Fruit fly (Drosophila melanogaster): ENCODE results near the gene CG4597.

The CG4597 gene

dm6 chr3L:5154917-5155613 lies 25.8 kb downstream of the CG4597 start (continued):
- TF ChIP-seq Sox102F (GFP tag; optimal IDR thresholded peaks at IDR 0.05) (no peak), esn (GFP tag; optimal IDR thresholded peaks at IDR 0.05) (peak; percentile 76), Eip93F (GFP tag; optimal IDR thresholded peaks at IDR 0.05) (no peak), CG3032 (tag; optimal IDR thresholded peaks at IDR 0.05) (peak; percentile 20), OdsH (GFP tag; optimal IDR thresholded peaks at IDR 0.05) (no peak), ss (GFP tag; optimal IDR thresholded peaks at IDR 0.05) (peak in 1 of 2 experiments; percentile 54), CG8319 (GFP tag; optimal IDR thresholded peaks at IDR 0.05) (peak; percentile 32), Ets21C (GFP tag; optimal IDR thresholded peaks at IDR 0.05) (no peak), CG3919 (GFP tag; optimal IDR thresholded peaks at IDR 0.05) (no peak), Hr39 (GFP tag; optimal IDR thresholded peaks at IDR 0.05) (no peak), CG6854 (GFP tag; optimal IDR thresholded peaks at IDR 0.05) (no peak), dsx (GFP tag; optimal IDR thresholded peaks at IDR 0.05; ENCODE audit: poor library complexity, severe bottlenecking) (no peak), topi (GFP tag; optimal IDR thresholded peaks at IDR 0.05) (no peak), CG1621 (tag; optimal IDR thresholded peaks at IDR 0.05) (no peak), dac (GFP tag; optimal IDR thresholded peaks at IDR 0.05) (no peak), fd85E (GFP tag; optimal IDR thresholded peaks at IDR 0.05) (no peak)

DNA sequence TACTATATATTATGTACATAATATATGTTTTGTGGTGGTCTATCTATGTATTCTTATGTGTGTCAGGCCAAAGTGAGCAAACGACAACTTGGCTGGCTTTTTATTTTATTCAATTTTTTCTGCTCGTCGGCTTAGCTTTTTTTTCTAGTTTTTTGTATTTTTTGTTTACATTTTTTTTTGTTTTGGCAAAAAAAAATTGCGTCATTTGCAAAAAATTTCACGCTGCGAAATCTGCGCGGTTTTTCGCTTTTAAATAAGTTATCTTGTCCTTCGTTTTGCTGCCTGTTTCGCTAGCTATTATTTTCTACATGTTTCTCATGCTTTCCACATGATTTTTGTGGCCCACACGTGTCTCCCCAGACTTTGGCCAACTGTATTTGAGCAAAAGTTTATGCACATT lies 43.2 kb downstream of the CG4597 start:
- no peak for TF ChIP-seq Hr4 (GFP tag; optimal IDR thresholded peaks at IDR 0.05)
- TF ChIP-seq fkh (GFP tag; optimal IDR thresholded peaks at IDR 0.05) = no peak
- TF ChIP-seq acj6 (GFP tag; optimal IDR thresholded peaks at IDR 0.05) = no peak
- TF ChIP-seq spab (GFP tag; optimal IDR thresholded peaks at IDR 0.05) = no peak
- no peak for TF ChIP-seq svp (GFP tag)
- no peak for TF ChIP-seq Sox14 (GFP tag; optimal IDR thresholded peaks at IDR 0.05)
- no peak for TF ChIP-seq cyc (GFP tag; optimal IDR thresholded peaks at IDR 0.05)
- no peak for TF ChIP-seq CG16779 (tag; optimal IDR thresholded peaks at IDR 0.05)
- no peak for TF ChIP-seq ss (GFP tag; optimal IDR thresholded peaks at IDR 0.05)
- TF ChIP-seq CG3032 (tag; optimal IDR thresholded peaks at IDR 0.05) = no peak
- TF ChIP-seq dsx (GFP tag; optimal IDR thresholded peaks at IDR 0.05; ENCODE audit: poor library complexity, severe bottlenecking) = no peak
- no peak for TF ChIP-seq Smox (GFP tag; optimal IDR thresholded peaks at IDR 0.05)
- TF ChIP-seq CG15336 (GFP tag; IDR thresholded peaks at IDR 0.05) = no peak
- no peak for TF ChIP-seq Eip78C (GFP tag)
- no peak for TF ChIP-seq net (GFP tag; optimal IDR thresholded peaks at IDR 0.05)
- no peak for TF ChIP-seq CG10631 (GFP tag; optimal IDR thresholded peaks at IDR 0.05)
- TF ChIP-seq CG8119 (GFP tag; IDR thresholded peaks at IDR 0.05) = no peak
- no peak for TF ChIP-seq CG11294 (GFP tag; IDR thresholded peaks at IDR 0.05)

DNA sequence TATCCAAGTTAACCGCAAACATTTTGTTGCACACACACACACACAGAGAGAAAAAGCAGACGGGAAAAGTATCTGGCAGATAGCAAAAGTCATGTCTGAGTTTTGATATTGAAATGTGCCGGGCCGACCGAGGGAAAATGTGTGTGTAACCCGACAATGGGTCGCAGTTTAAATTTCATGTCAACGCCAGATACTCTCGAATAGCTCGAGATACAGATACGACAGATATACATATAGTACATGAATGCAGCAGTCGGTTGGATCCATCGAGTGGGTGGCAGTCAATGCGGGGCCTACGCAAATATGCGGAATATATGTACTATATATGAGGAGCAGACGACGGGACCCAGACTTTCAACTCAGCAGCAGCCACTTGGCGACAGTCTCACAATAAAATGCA lies 46.8 kb downstream of the CG4597 start:
- TF ChIP-seq CG6163 (GFP tag; IDR thresholded peaks at IDR 0.05) (0 out of 3 replicates have a peak, but pooled peaks have one; percentile 19), achi (GFP tag; optimal IDR thresholded peaks at IDR 0.05) (peak; percentile 3), CG9139 (GFP tag; optimal IDR thresholded peaks at IDR 0.05) (no peak), CG31627 (GFP tag; optimal IDR thresholded peaks at IDR 0.05) (no peak), Ets96B (tag; optimal IDR thresholded peaks at IDR 0.05) (no peak), CG32006 (GFP tag; optimal IDR thresholded peaks at IDR 0.05) (no peak), net (GFP tag; optimal IDR thresholded peaks at IDR 0.05) (peak; percentile 24), Lpt (GFP tag; optimal IDR thresholded peaks at IDR 0.05) (peak; percentile 21), Eip78C (GFP tag) (peak; percentile 71), CG10669 (GFP tag; optimal IDR thresholded peaks at IDR 0.05) (peak; percentile 5), Hr39 (GFP tag; optimal IDR thresholded peaks at IDR 0.05) (no peak), fd85E (GFP tag; optimal IDR thresholded peaks at IDR 0.05) (no peak), CG6792 (GFP tag; optimal IDR thresholded peaks at IDR 0.05) (no peak), spab (GFP tag; optimal IDR thresholded peaks at IDR 0.05) (peak; percentile 12), CG6808 (GFP tag; optimal IDR thresholded peaks at IDR 0.05) (no peak), eg (GFP tag; IDR thresholded peaks at IDR 0.05) (no peak), CG11762 (GFP tag; optimal IDR thresholded peaks at IDR 0.05; ENCODE audit: insufficient read depth) (no peak), Met (GFP tag; optimal IDR thresholded peaks at IDR 0.05) (no peak), acj6 (GFP tag; optimal IDR thresholded peaks at IDR 0.05) (no peak), ss (GFP tag; optimal IDR thresholded peaks at IDR 0.05) (no peak)
